Worm (Caenorhabditis elegans) whole organism, L4 larva: ENCODE data around the gene fbxa-54.

Experiments
- F10B5.3 ChIP-seq: sonication (generic microtip); optimal IDR thresholded peaks from 2 replicates; lab custom pipeline; 2016; ENCODE audit warnings: mild to moderate bottlenecking, missing genetic modification characterization, missing compliant biosample characterization
- F26F4.8 ChIP-seq: fragments of 200-800 bp; sonication (Bioruptor generic); conservative IDR thresholded peaks from 2 replicates; pipeline ENCODE4 v1.3.6; 2022; ENCODE audit warnings: missing genetic modification characterization, missing compliant biosample characterization
- F37D6.2 ChIP-seq: sonication (generic microtip); optimal IDR thresholded peaks from 2 replicates; lab custom pipeline; 2016; ENCODE audit warnings: mild to moderate bottlenecking, missing genetic modification characterization, missing compliant biosample characterization
- F44E2.7 ChIP-seq: fragments of 200-800 bp; sonication (Bioruptor generic); IDR thresholded peaks from 2 replicates; pipeline ENCODE4 v2.1.2; 2022; ENCODE audit warnings: missing genetic modification characterization, missing compliant biosample characterization
- T20F7.1 ChIP-seq: fragments of 200-800 bp; sonication (Bioruptor generic); optimal IDR thresholded peaks from 2 replicates; lab custom pipeline; 2018; ENCODE audit warnings: mild to moderate bottlenecking, missing genetic modification characterization, missing compliant biosample characterization
- T26A8.4 ChIP-seq: fragments of 200-800 bp; sonication (Bioruptor generic); IDR thresholded peaks from 2 replicates; pipeline ENCODE4 v1.3.6; 2022; ENCODE audit warnings: missing genetic modification characterization, missing compliant biosample characterization
- Y48G9A.11 ChIP-seq: fragments of 200-800 bp; sonication (Bioruptor generic); IDR thresholded peaks from 2 replicates; pipeline ENCODE4 v1.3.6; 2022; ENCODE audit warnings: missing genetic modification reagents, missing genetic modification characterization, missing compliant biosample characterization
- Y75B8A.6 ChIP-seq: fragments of 200-800 bp; sonication (Bioruptor generic); IDR thresholded peaks from 2 replicates; pipeline ENCODE4 v1.3.6; 2022; ENCODE audit warnings: missing genetic modification reagents, missing genetic modification characterization, missing compliant biosample characterization
- ZK337.2 ChIP-seq: fragments of 200-800 bp; sonication (Bioruptor generic); IDR thresholded peaks from 2 replicates; pipeline ENCODE4 v1.3.6; 2022; ENCODE audit warnings: missing genetic modification reagents, missing genetic modification characterization, missing compliant biosample characterization
- ZK546.5 ChIP-seq, 2 experiments: sonication (generic microtip); optimal IDR thresholded peaks; 2 replicates each; lab custom pipeline; 2017; ENCODE audit warnings: missing biosample characterization in 2 of 2, missing genetic modification characterization in 2 of 2
- aha-1 ChIP-seq: fragments of 150-350 bp; peaks from one replicate; lab custom pipeline; 2014; ENCODE audit warnings: missing biosample characterization, missing genetic modification characterization
- ama-1 ChIP-seq: fragments of 150-350 bp; optimal IDR thresholded peaks from 2 replicates; lab custom pipeline; 2014; ENCODE audit warnings: inconsistent platforms, mixed read lengths
- arid-1 ChIP-seq: fragments of 200-800 bp; sonication (Bioruptor generic); conservative IDR thresholded peaks from 2 replicates; pipeline ENCODE4 v1.3.6; 2022; ENCODE audit warnings: missing genetic modification reagents, missing genetic modification characterization, missing compliant biosample characterization
- ces-1 ChIP-seq: fragments of 150-350 bp; sonication (generic microtip); optimal IDR thresholded peaks from 4 replicates; lab custom pipeline; 2014; ENCODE audit warnings: missing biosample characterization, missing genetic modification reagents, missing genetic modification characterization
- daf-16 ChIP-seq, 3 experiments: sonication (generic microtip); optimal IDR thresholded peaks; 2 replicates each; lab custom pipeline; 2016 to 2017; ENCODE audit warnings: missing genetic modification characterization in 3 of 3, missing genetic modification reagents in 3 of 3, mild to moderate bottlenecking in 2 of 3, missing compliant biosample characterization in 2 of 3, missing biosample characterization in 1 of 3, moderate library complexity in 1 of 3
- dmd-6 ChIP-seq: fragments of 200-800 bp; sonication (Bioruptor generic); IDR thresholded peaks from 2 replicates; pipeline ENCODE4 v1.3.6; 2022; ENCODE audit warnings: missing genetic modification reagents, missing genetic modification characterization, missing compliant biosample characterization
- fkh-10 ChIP-seq: fragments of 150-350 bp; optimal IDR thresholded peaks from 2 replicates; lab custom pipeline; 2014; ENCODE audit warnings: missing biosample characterization, missing genetic modification reagents, missing genetic modification characterization
- hlh-30 ChIP-seq: sonication (generic microtip); optimal IDR thresholded peaks from 2 replicates; lab custom pipeline; 2017; ENCODE audit warnings: antibody characterized with exemption, mild to moderate bottlenecking, missing genetic modification characterization, missing compliant biosample characterization; ENCODE audit not compliant: insufficient read depth
- lin-38 ChIP-seq: fragments of 200-800 bp; sonication (Bioruptor generic); IDR thresholded peaks from 2 replicates; pipeline ENCODE4 v1.3.6; 2022; ENCODE audit warnings: missing genetic modification reagents, missing genetic modification characterization, missing compliant biosample characterization
- lin-39 ChIP-seq: fragments of 150-350 bp; optimal IDR thresholded peaks from 2 replicates; lab custom pipeline; 2014; ENCODE audit warnings: missing biosample characterization, missing genetic modification reagents, missing genetic modification characterization
- lir-3 ChIP-seq: sonication (generic microtip); optimal IDR thresholded peaks from 2 replicates; lab custom pipeline; 2016; ENCODE audit warnings: mild to moderate bottlenecking, missing genetic modification characterization, missing compliant biosample characterization
- madf-5 ChIP-seq, 2 experiments: fragments of 200-800 bp; sonication (Bioruptor generic); IDR thresholded peaks; 2 replicates each; pipeline ENCODE4 v1.3.6; 2022; ENCODE audit warnings: missing compliant biosample characterization in 2 of 2, missing genetic modification characterization in 2 of 2
- madf-9 ChIP-seq: fragments of 200-800 bp; sonication (Bioruptor generic); conservative IDR thresholded peaks from 2 replicates; pipeline ENCODE4 v1.3.6; 2022; ENCODE audit warnings: missing genetic modification reagents, missing genetic modification characterization, missing compliant biosample characterization
- mes-2 ChIP-seq: sonication (generic microtip); optimal IDR thresholded peaks from 2 replicates; lab custom pipeline; 2016; ENCODE audit warnings: missing genotype, mild to moderate bottlenecking, missing genetic modification characterization, missing compliant biosample characterization; ENCODE audit not compliant: poor library complexity, severe bottlenecking
- nhr-10 ChIP-seq: fragments of 150-350 bp; optimal IDR thresholded peaks from 2 replicates; lab custom pipeline; 2014; ENCODE audit warnings: missing biosample characterization, missing genetic modification characterization
- nhr-237 ChIP-seq: sonication (generic microtip); optimal IDR thresholded peaks from 2 replicates; lab custom pipeline; 2017; ENCODE audit warnings: missing biosample characterization, missing genetic modification characterization
- nhr-25 ChIP-seq: sonication (generic microtip); optimal IDR thresholded peaks from 2 replicates; lab custom pipeline; 2017; ENCODE audit warnings: missing genetic modification characterization, mild to moderate bottlenecking, missing compliant biosample characterization, antibody characterized with exemption, moderate library complexity, borderline replicate concordance; ENCODE audit not compliant: insufficient read depth
- nhr-28 ChIP-seq: fragments of 150-350 bp; optimal IDR thresholded peaks from 2 replicates; lab custom pipeline; 2014; ENCODE audit warnings: missing biosample characterization, missing genetic modification characterization
- nhr-41 ChIP-seq: fragments of 200-800 bp; sonication (Bioruptor generic); IDR thresholded peaks from 2 replicates; pipeline ENCODE4 v1.3.6; 2022; ENCODE audit warnings: missing genetic modification reagents, missing genetic modification characterization, missing compliant biosample characterization
- nhr-42 ChIP-seq: fragments of 200-800 bp; sonication (Bioruptor generic); IDR thresholded peaks from 2 replicates; pipeline ENCODE4 v1.3.6; 2022; ENCODE audit warnings: missing genetic modification characterization, missing compliant biosample characterization
- pha-4 ChIP-seq, 2 experiments: fragments of 150-350 bp in 1 of 2; fragments of 200-800 bp in 1 of 2; sonication (Bioruptor generic) in 1 of 2; IDR thresholded peaks in 1 of 2; optimal IDR thresholded peaks in 1 of 2; 2 replicates each; pipeline versions ENCODE4 v1.3.6 to Lab custom; 2014 to 2022; ENCODE audit warnings: missing genetic modification characterization in 2 of 2, missing genetic modification reagents in 2 of 2, missing biosample characterization in 1 of 2, missing compliant biosample characterization in 1 of 2
- php-3 ChIP-seq: fragments of 200-800 bp; sonication (Bioruptor generic); IDR thresholded peaks from 2 replicates; pipeline ENCODE4 v1.3.6; 2022; ENCODE audit warnings: missing genetic modification reagents, missing genetic modification characterization, missing compliant biosample characterization
- saeg-2 ChIP-seq: fragments of 200-800 bp; sonication (Bioruptor generic); IDR thresholded peaks from 2 replicates; pipeline ENCODE4 v1.3.6; 2022; ENCODE audit warnings: missing genetic modification reagents, missing genetic modification characterization, missing compliant biosample characterization
- set-16 ChIP-seq: fragments of 200-800 bp; sonication (Bioruptor generic); IDR thresholded peaks from 2 replicates; pipeline ENCODE4 v1.3.6; 2022; ENCODE audit warnings: missing genetic modification reagents, missing genetic modification characterization, missing compliant biosample characterization
- skn-1 ChIP-seq: fragments of 150-350 bp; optimal IDR thresholded peaks from 2 replicates; lab custom pipeline; 2014; ENCODE audit warnings: missing biosample characterization, missing genetic modification characterization
- spr-1 ChIP-seq: sonication (generic microtip); optimal IDR thresholded peaks from 2 replicates; lab custom pipeline; 2016; ENCODE audit warnings: mild to moderate bottlenecking, missing genetic modification characterization, missing compliant biosample characterization
- tag-97 ChIP-seq: fragments of 200-800 bp; sonication (Bioruptor generic); IDR thresholded peaks from 2 replicates; pipeline ENCODE4 v1.3.6; 2022; ENCODE audit warnings: missing genetic modification characterization, missing compliant biosample characterization
- tra-1 ChIP-seq: fragments of 200-800 bp; sonication (Bioruptor generic); IDR thresholded peaks from 2 replicates; pipeline ENCODE4 v1.3.6; 2022; ENCODE audit warnings: missing genetic modification reagents, missing genetic modification characterization, missing compliant biosample characterization
- unc-62 ChIP-seq, 3 experiments: fragments of 150-350 bp in 1 of 3; sonication (generic microtip); optimal IDR thresholded peaks in 2 of 3; peaks in 1 of 3; 1 replicate in 1 of 3; 2 replicates in 2 of 3; lab custom pipeline; 2014 to 2017; ENCODE audit warnings: missing biosample characterization in 3 of 3, missing genetic modification characterization in 3 of 3, missing genetic modification reagents in 3 of 3, missing genotype in 1 of 3
- zag-1 ChIP-seq: fragments of 150-350 bp; optimal IDR thresholded peaks from 2 replicates; lab custom pipeline; 2014; ENCODE audit warnings: missing biosample characterization, missing genetic modification characterization
- zfp-3 ChIP-seq: fragments of 200-800 bp; sonication (Bioruptor generic); conservative IDR thresholded peaks from 2 replicates; pipeline ENCODE4 v1.3.6; 2022; ENCODE audit warnings: missing genetic modification reagents, missing genetic modification characterization, missing compliant biosample characterization
- zip-11 ChIP-seq: fragments of 200-800 bp; sonication (Bioruptor generic); IDR thresholded peaks from 2 replicates; pipeline ENCODE4 v1.3.6; 2022; ENCODE audit warnings: missing genetic modification characterization, missing compliant biosample characterization
- zip-2 ChIP-seq: fragments of 150-350 bp; optimal IDR thresholded peaks from 2 replicates; lab custom pipeline; 2014; ENCODE audit warnings: missing biosample characterization, missing genetic modification characterization

fbxa-54 gene

ce11 chrIII:907990-908389 is 48.1 kb upstream of the fbxa-54 start (continued):
- TF ChIP-seq tag-97 (no peak), nhr-10 (tag; lab: Kevin White, UChicago) (no peak), F10B5.3 (no peak), madf-9 (no peak), mes-2 (tag; lab: Kevin White, UChicago) (peak; percentile 9), nhr-42 (no peak), ama-1 (lab: Kevin White, UChicago) (no peak), madf-5 (GFP tag; IDR thresholded peaks at IDR 0.05; lab: Robert Waterston, UW) (no peak), nhr-28 (tag; lab: Kevin White, UChicago) (no peak), pha-4 (GFP tag; IDR thresholded peaks at IDR 0.05; lab: Robert Waterston, UW) (no peak), pha-4 (tag; optimal IDR thresholded peaks at IDR 0.05; lab: Kevin White, UChicago) (no peak), aha-1 (tag; lab: Kevin White, UChicago) (no peak), lir-3 (tag; lab: Kevin White, UChicago) (no peak), lin-38 (no peak), unc-62 (GFP tag; optimal IDR thresholded peaks at IDR 0.05 in 1 of 2; lab: Kevin White, UChicago) (peak in 1 of 2 experiments; percentile 95), unc-62 (tag; optimal IDR thresholded peaks at IDR 0.05; lab: Kevin White, UChicago) (no peak), lin-39 (tag; lab: Kevin White, UChicago) (no peak)

- TF ChIP-seq F26F4.8 (GFP tag; lab: Robert Waterston, UW) (no peak), F44E2.7 (GFP tag; lab: Robert Waterston, UW) (no peak), tra-1 (0 out of 2 replicates have a peak, but pooled peaks have one; percentile 39), T20F7.1 (GFP tag; lab: Kevin White, UChicago) (peak; percentile 20), zip-2 (tag; lab: Kevin White, UChicago) (no peak), dmd-6 (GFP tag; lab: Robert Waterston, UW) (0 out of 2 replicates have a peak, but pooled peaks have one; percentile 9), ama-1 (lab: Kevin White, UChicago) (peak; percentile 81), Y75B8A.6 (no peak), Y48G9A.11 (GFP tag; lab: Robert Waterston, UW) (0 out of 2 replicates have a peak, but pooled peaks have one; percentile 44), saeg-2 (GFP tag; lab: Robert Waterston, UW) (no peak), lir-3 (tag; lab: Kevin White, UChicago) (no peak), php-3 (no peak), ces-1 (GFP tag; lab: Kevin White, UChicago) (no peak), daf-16 (GFP tag; optimal IDR thresholded peaks at IDR 0.05; lab: Kevin White, UChicago) (no peak), daf-16 (tag; optimal IDR thresholded peaks at IDR 0.05; lab: Kevin White, UChicago) (peak; percentile 13), lin-38 (peak; percentile 30; the same call in 1 of the 2 replicates), ZK546.5 (tag; optimal IDR thresholded peaks at IDR 0.05; lab: Kevin White, UChicago) (no peak), aha-1 (tag; lab: Kevin White, UChicago) (no peak), arid-1 (GFP tag; lab: Robert Waterston, UW) (0 out of 2 replicates have a peak, but pooled peaks have one; percentile 6)
These were observed 46.6 kb upstream of the fbxa-54 start, which contains the start of gene crls-1 for ce11 chrIII:909540-909939. TSS of gene crls-1 (minus strand) at chrIII:909902.

- no peak for TF ChIP-seq php-3
- TF ChIP-seq nhr-25, result no peak
- no peak for TF ChIP-seq nhr-237
- no peak for TF ChIP-seq F37D6.2
- TF ChIP-seq fkh-10 (GFP tag; lab: Kevin White, UChicago), result no peak
- TF ChIP-seq zip-11, result no peak
- TF ChIP-seq ces-1 (GFP tag; lab: Kevin White, UChicago), result no peak
- no peak for TF ChIP-seq lir-3 (tag; lab: Kevin White, UChicago)
- TF ChIP-seq T26A8.4 (GFP tag; lab: Robert Waterston, UW), result no peak
- no peak for TF ChIP-seq zfp-3 (GFP tag; lab: Robert Waterston, UW)
- no peak for TF ChIP-seq spr-1 (tag; lab: Kevin White, UChicago)
- TF ChIP-seq daf-16 (GFP tag; optimal IDR thresholded peaks at IDR 0.05; lab: Kevin White, UChicago), result no peak
- no peak for TF ChIP-seq daf-16 (tag; optimal IDR thresholded peaks at IDR 0.05; lab: Kevin White, UChicago)
- TF ChIP-seq T20F7.1 (GFP tag; lab: Kevin White, UChicago), result peak; percentile 95
- TF ChIP-seq hlh-30 (tag; lab: Kevin White, UChicago), result peak; percentile 1
- TF ChIP-seq dmd-6 (GFP tag; lab: Robert Waterston, UW), result no peak
- no peak for TF ChIP-seq skn-1 (tag; lab: Kevin White, UChicago)
- TF ChIP-seq set-16 (GFP tag; lab: Robert Waterston, UW), result no peak
- no peak for TF ChIP-seq zag-1 (tag; lab: Kevin White, UChicago)
- peak; percentile 24 for TF ChIP-seq ama-1 (lab: Kevin White, UChicago)
- TF ChIP-seq ZK337.2 (GFP tag; lab: Robert Waterston, UW), result no peak
- TF ChIP-seq nhr-41 (GFP tag; lab: Robert Waterston, UW), result no peak
- TF ChIP-seq F44E2.7 (GFP tag; lab: Robert Waterston, UW), result no peak
These were observed 45.4 kb upstream of the fbxa-54 start, which contains the start of the genes F23H11.5 and bra-2 for ce11 chrIII:910540-911311. TSS of gene F23H11.5 (minus strand) at chrIII:910590. TSS of gene bra-2 (plus strand) at chrIII:911261.
